Fruit fly (Drosophila melanogaster) whole organism, embryonic: ENCODE results near the gene CG6431.

Experiments
- Atf6 ChIP-seq: fragments of 200-800 bp; sonication (Bioruptor generic); IDR thresholded peaks from 2 replicates; pipeline ENCODE4 v1.3.6; 2022; ENCODE audit warnings: missing biosample characterization, missing genetic modification characterization
- Bdp1 ChIP-seq: fragments of 200-800 bp; sonication (Bioruptor generic); optimal IDR thresholded peaks from 3 replicates; lab custom pipeline; 2016; ENCODE audit warnings: missing biosample characterization, missing genetic modification characterization
- BtbVII ChIP-seq: fragments of 200-800 bp; sonication (Bioruptor generic); optimal IDR thresholded peaks from 3 replicates; lab custom pipeline; 2017; ENCODE audit warnings: missing biosample characterization, mild to moderate bottlenecking, missing genetic modification characterization
- Bteb2 ChIP-seq: fragments of 200-800 bp; sonication (Bioruptor generic); optimal IDR thresholded peaks from 2 replicates; lab custom pipeline; 2016; ENCODE audit warnings: missing biosample characterization, missing genetic modification characterization
- CG10147 ChIP-seq: fragments of 200-800 bp; sonication (Bioruptor generic); optimal IDR thresholded peaks from 2 replicates; lab custom pipeline; 2019; ENCODE audit warnings: missing biosample characterization, mild to moderate bottlenecking, missing genetic modification characterization, moderate library complexity
- CG10462 ChIP-seq: fragments of 200-800 bp; sonication (Bioruptor generic); optimal IDR thresholded peaks from 2 replicates; lab custom pipeline; 2016; ENCODE audit warnings: missing biosample characterization, missing genetic modification characterization
- CG14050 ChIP-seq: fragments of 200-800 bp; sonication (Bioruptor generic); IDR thresholded peaks from 3 replicates; pipeline ENCODE4 v1.3.6; 2022; ENCODE audit warnings: missing biosample characterization, missing genetic modification characterization
- CG14710 ChIP-seq: fragments of 200-800 bp; sonication (Bioruptor generic); optimal IDR thresholded peaks from 3 replicates; lab custom pipeline; 2019; ENCODE audit warnings: missing biosample characterization, mild to moderate bottlenecking, missing genetic modification characterization, moderate library complexity
- CG15269 ChIP-seq: fragments of 200-800 bp; sonication (Bioruptor generic); optimal IDR thresholded peaks from 2 replicates; lab custom pipeline; 2018; ENCODE audit warnings: missing biosample characterization, mild to moderate bottlenecking, missing genetic modification characterization, moderate library complexity
- CG16863 ChIP-seq: fragments of 200-800 bp; sonication (Bioruptor generic); optimal IDR thresholded peaks from 3 replicates; lab custom pipeline; 2016; ENCODE audit warnings: missing biosample characterization, missing genetic modification characterization
- CG1792 ChIP-seq: fragments of 200-800 bp; sonication (Bioruptor generic); optimal IDR thresholded peaks from 2 replicates; lab custom pipeline; 2016; ENCODE audit warnings: missing biosample characterization, missing genetic modification characterization
- CG32532 ChIP-seq: fragments of 200-800 bp; sonication (Bioruptor generic); IDR thresholded peaks from 2 replicates; pipeline ENCODE4 v1.3.6; 2022; ENCODE audit warnings: missing biosample characterization, missing genetic modification characterization
- CG3281 ChIP-seq: fragments of 200-800 bp; sonication (Bioruptor generic); optimal IDR thresholded peaks from 3 replicates; lab custom pipeline; 2017; ENCODE audit warnings: missing biosample characterization, mild to moderate bottlenecking, missing genetic modification characterization
- CG34422 ChIP-seq: fragments of 200-800 bp; sonication (Bioruptor generic); IDR thresholded peaks from 3 replicates; pipeline ENCODE4 v1.3.6; 2022; ENCODE audit warnings: missing biosample characterization, missing genetic modification characterization
- Camta ChIP-seq: fragments of 200-800 bp; sonication (Bioruptor generic); optimal IDR thresholded peaks from 2 replicates; lab custom pipeline; 2016; ENCODE audit warnings: missing biosample characterization, missing genetic modification characterization
- Doc2 ChIP-seq: fragments of 200-800 bp; sonication (Bioruptor generic); IDR thresholded peaks from 2 replicates; pipeline ENCODE4 v1.3.6; 2022; ENCODE audit warnings: missing biosample characterization, missing genetic modification characterization
- Fer3 ChIP-seq: fragments of 200-800 bp; sonication (Bioruptor generic); optimal IDR thresholded peaks from 2 replicates; lab custom pipeline; 2018; ENCODE audit warnings: missing biosample characterization, mild to moderate bottlenecking, missing genetic modification characterization, moderate library complexity
- HmgD ChIP-seq: fragments of 200-800 bp; sonication (Bioruptor generic); optimal IDR thresholded peaks from 3 replicates; lab custom pipeline; 2016; ENCODE audit warnings: missing biosample characterization, missing genetic modification characterization
- Hr51 ChIP-seq, 2 experiments: fragments of 200-800 bp; sonication (Bioruptor generic); optimal IDR thresholded peaks; 2 replicates in 1 of 2; 3 replicates in 1 of 2; lab custom pipeline; 2016 to 2018; ENCODE audit warnings: missing biosample characterization in 2 of 2, missing genetic modification characterization in 2 of 2, mild to moderate bottlenecking in 1 of 2, moderate library complexity in 1 of 2
- Lim3 ChIP-seq: fragments of 200-800 bp; sonication (Bioruptor generic); IDR thresholded peaks from 2 replicates; pipeline ENCODE4 v1.3.6; 2022; ENCODE audit warnings: missing biosample characterization, missing genetic modification characterization
- MTF-1 ChIP-seq: fragments of 200-800 bp; sonication (Bioruptor generic); optimal IDR thresholded peaks from 2 replicates; lab custom pipeline; 2018; ENCODE audit warnings: missing biosample characterization, mild to moderate bottlenecking, missing genetic modification characterization, borderline replicate concordance
- Med ChIP-seq: fragments of 200-800 bp; sonication (Bioruptor generic); peaks from one replicate; lab custom pipeline; 2016; ENCODE audit warnings: missing biosample characterization, missing genetic modification characterization, mild to moderate bottlenecking, inconsistent platforms, moderate library complexity
- Meics ChIP-seq: fragments of 200-800 bp; sonication (Bioruptor generic); optimal IDR thresholded peaks from 2 replicates; lab custom pipeline; 2017; ENCODE audit warnings: missing biosample characterization, mild to moderate bottlenecking, missing genetic modification characterization
- Nf-YA ChIP-seq: fragments of 200-800 bp; sonication (Bioruptor generic); IDR thresholded peaks from 2 replicates; pipeline ENCODE4 v1.3.6; 2022; ENCODE audit warnings: missing biosample characterization, missing genetic modification characterization
- PHDP ChIP-seq: fragments of 200-800 bp; sonication (Bioruptor generic); optimal IDR thresholded peaks from 3 replicates; lab custom pipeline; 2018; ENCODE audit warnings: missing biosample characterization, mild to moderate bottlenecking, missing genetic modification characterization, moderate library complexity
- Sox102F ChIP-seq: fragments of 200-800 bp; sonication (Bioruptor generic); optimal IDR thresholded peaks from 2 replicates; lab custom pipeline; 2018; ENCODE audit warnings: missing biosample characterization, mild to moderate bottlenecking, missing genetic modification characterization, moderate library complexity
- aop ChIP-seq: fragments of 200-800 bp; sonication (Bioruptor generic); IDR thresholded peaks from 2 replicates; pipeline ENCODE4 v1.3.6; 2022; ENCODE audit warnings: missing biosample characterization, missing genetic modification characterization
- az2 ChIP-seq: fragments of 200-800 bp; sonication (Bioruptor generic); optimal IDR thresholded peaks from 3 replicates; lab custom pipeline; 2016; ENCODE audit warnings: missing biosample characterization, missing genetic modification characterization
- bcd ChIP-seq: fragments of 200-800 bp; sonication (Bioruptor generic); optimal IDR thresholded peaks from 2 replicates; lab custom pipeline; 2017; ENCODE audit warnings: missing biosample characterization, mild to moderate bottlenecking, missing genetic modification characterization
- disco-r ChIP-seq: fragments of 200-800 bp; sonication (Bioruptor generic); optimal IDR thresholded peaks from 2 replicates; lab custom pipeline; 2016; ENCODE audit warnings: missing biosample characterization, missing genetic modification characterization
- dm ChIP-seq: fragments of 200-800 bp; sonication (Bioruptor generic); optimal IDR thresholded peaks from 3 replicates; lab custom pipeline; 2016; ENCODE audit warnings: missing biosample characterization, missing genetic modification characterization
- dmrt99B ChIP-seq: fragments of 200-800 bp; sonication (Bioruptor generic); optimal IDR thresholded peaks from 2 replicates; lab custom pipeline; 2018; ENCODE audit warnings: missing biosample characterization, mild to moderate bottlenecking, missing genetic modification characterization, moderate library complexity
- dpn ChIP-seq, 2 experiments: fragments of 200-800 bp; sonication (Bioruptor generic); optimal IDR thresholded peaks; 3 replicates each; lab custom pipeline; 2016; ENCODE audit warnings: missing biosample characterization in 2 of 2, missing genetic modification characterization in 2 of 2
- eve ChIP-seq, 2 experiments: fragments of >200 bp; optimal IDR thresholded peaks; 2 replicates each; lab custom pipeline; 2017; ENCODE audit warnings: missing biosample characterization in 2 of 2, missing genetic modification characterization in 2 of 2
- fu2 ChIP-seq: fragments of 200-800 bp; sonication (Bioruptor generic); optimal IDR thresholded peaks from 2 replicates; lab custom pipeline; 2016; ENCODE audit warnings: missing biosample characterization, missing genetic modification characterization
- gem ChIP-seq: fragments of 200-800 bp; sonication (Bioruptor generic); optimal IDR thresholded peaks from 2 replicates; lab custom pipeline; 2019; ENCODE audit warnings: missing biosample characterization, mild to moderate bottlenecking, missing genetic modification characterization, moderate library complexity
- grau ChIP-seq: fragments of 200-800 bp; optimal IDR thresholded peaks from 3 replicates; lab custom pipeline; 2019; ENCODE audit warnings: missing biosample characterization, mild to moderate bottlenecking, missing genetic modification characterization, moderate library complexity
- hb ChIP-seq: fragments of 200-800 bp; sonication (Bioruptor generic); IDR thresholded peaks from 3 replicates; pipeline ENCODE4 v1.3.6; 2022; ENCODE audit warnings: missing biosample characterization, missing genetic modification characterization; ENCODE audit not compliant: partially characterized antibody
- insv ChIP-seq, 2 experiments: fragments of 200-800 bp; sonication (Bioruptor generic); optimal IDR thresholded peaks; 3 replicates each; lab custom pipeline; 2016 to 2018; ENCODE audit warnings: missing biosample characterization in 2 of 2, missing genetic modification characterization in 2 of 2
- oc ChIP-seq: fragments of 200-800 bp; sonication (Bioruptor generic); optimal IDR thresholded peaks from 2 replicates; lab custom pipeline; 2018; ENCODE audit warnings: missing biosample characterization, mild to moderate bottlenecking, missing genetic modification characterization, moderate library complexity
- psq ChIP-seq: fragments of 200-800 bp; sonication (Bioruptor generic); optimal IDR thresholded peaks from 2 replicates; lab custom pipeline; 2017; ENCODE audit warnings: missing biosample characterization, missing genetic modification characterization
- pum ChIP-seq: fragments of 200-800 bp; sonication (Bioruptor generic); optimal IDR thresholded peaks from 2 replicates; lab custom pipeline; 2016; ENCODE audit warnings: missing biosample characterization, missing genetic modification characterization
- ranshi ChIP-seq: fragments of 200-800 bp; sonication (Bioruptor generic); IDR thresholded peaks from 2 replicates; pipeline ENCODE4 v1.3.6; 2022; ENCODE audit warnings: missing biosample characterization, missing genetic modification characterization
- row ChIP-seq: fragments of 200-800 bp; sonication (Bioruptor generic); IDR thresholded peaks from 3 replicates; pipeline ENCODE4 v1.3.6; 2022; ENCODE audit warnings: missing biosample characterization, missing genetic modification characterization
- sens ChIP-seq: fragments of 200-800 bp; sonication (Bioruptor generic); peaks from one replicate; lab custom pipeline; 2016; ENCODE audit warnings: missing biosample characterization, missing genetic modification characterization
- sisA ChIP-seq: fragments of 200-800 bp; sonication (Bioruptor generic); IDR thresholded peaks from 2 replicates; pipeline ENCODE4 v1.3.6; 2022; ENCODE audit warnings: missing biosample characterization, missing genetic modification characterization
- slou ChIP-seq: fragments of 200-800 bp; sonication (Bioruptor generic); optimal IDR thresholded peaks from 3 replicates; lab custom pipeline; 2016; ENCODE audit warnings: missing biosample characterization, missing genetic modification characterization
- ssp ChIP-seq: fragments of 200-800 bp; sonication (Bioruptor generic); IDR thresholded peaks from 2 replicates; pipeline ENCODE4 v1.3.6; 2022; ENCODE audit warnings: missing biosample characterization, missing genetic modification characterization
- stc ChIP-seq: fragments of 200-800 bp; sonication (Bioruptor generic); IDR thresholded peaks from 2 replicates; pipeline ENCODE4 v1.3.6; 2022; ENCODE audit warnings: missing biosample characterization, missing genetic modification characterization
- trem ChIP-seq: fragments of 200-800 bp; optimal IDR thresholded peaks from 3 replicates; lab custom pipeline; 2019; ENCODE audit warnings: missing biosample characterization, mild to moderate bottlenecking, missing genetic modification characterization, moderate library complexity
- unc-4 ChIP-seq: fragments of 200-800 bp; sonication (Bioruptor generic); IDR thresholded peaks from 2 replicates; pipeline ENCODE4 v1.3.6; 2022; ENCODE audit warnings: missing biosample characterization, missing genetic modification characterization; ENCODE audit not compliant: partially characterized antibody
- unpg ChIP-seq: fragments of 200-800 bp; sonication (Bioruptor generic); optimal IDR thresholded peaks from 3 replicates; lab custom pipeline; 2018; ENCODE audit warnings: missing biosample characterization, mild to moderate bottlenecking, missing genetic modification characterization, moderate library complexity

Gene CG6431

DNA sequence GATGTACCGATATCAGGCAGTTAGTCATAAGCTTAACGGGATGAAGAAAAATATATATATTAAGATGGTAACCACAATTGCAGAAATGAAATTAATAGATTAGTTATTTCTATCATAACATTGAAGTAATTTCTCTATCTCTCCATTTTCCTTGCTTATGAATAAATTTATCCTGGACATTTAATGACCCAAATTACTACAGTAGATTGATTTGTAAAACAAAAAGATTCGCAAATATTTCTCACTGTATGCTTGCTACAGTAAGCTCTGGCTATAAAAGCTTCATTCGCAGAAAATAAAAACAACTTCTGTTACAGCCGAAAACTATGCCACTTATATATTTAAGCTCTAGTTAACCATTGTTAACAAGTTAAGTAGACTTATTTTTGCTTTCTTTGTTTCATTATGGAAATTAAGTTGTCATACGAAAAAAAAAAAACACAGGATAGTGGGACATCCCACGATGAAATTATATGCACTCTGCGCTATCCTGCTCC, 43.4 kb upstream of the CG6431 start, which contains the start of gene CG17105:
TSS of gene CG17105 (plus strand) at position 447 of the 497 bp plus-strand sequence.
- TF ChIP-seq az2 (GFP tag; lab: Kevin White, UChicago) (no peak), disco-r (GFP tag; lab: Kevin White, UChicago) (no peak), Doc2 (no peak), dmrt99B (tag; lab: Kevin White, UChicago) (peak; percentile 8), Bteb2 (GFP tag; lab: Kevin White, UChicago) (no peak), unpg (GFP tag; lab: Kevin White, UChicago) (peak; percentile 26), Hr51 (GFP tag; optimal IDR thresholded peaks at IDR 0.05; lab: Kevin White, UChicago) (peak in 1 of 2 experiments; percentile 56), CG14710 (no peak), CG3281 (GFP tag; lab: Kevin White, UChicago) (peak; percentile 3), fu2 (no peak), HmgD (GFP tag; lab: Kevin White, UChicago) (no peak), Nf-YA (no peak), CG34422 (GFP tag; lab: Robert Waterston, UW) (no peak), CG32532 (GFP tag; lab: Robert Waterston, UW) (peak; percentile 9; the same call in 1 of the 2 replicates), Camta (GFP tag; lab: Kevin White, UChicago) (no peak), oc (tag; lab: Kevin White, UChicago) (no peak), ranshi (GFP tag; lab: Robert Waterston, UW) (no peak), sens (GFP tag; lab: Kevin White, UChicago) (no peak), sisA (no peak), aop (no peak), grau (peak; percentile 80), insv (GFP tag; optimal IDR thresholded peaks at IDR 0.05; lab: Kevin White, UChicago) (no peak), Bdp1 (GFP tag; lab: Kevin White, UChicago) (no peak), CG10462 (no peak), Atf6 (GFP tag; lab: Robert Waterston, UW) (no peak), Lim3 (GFP tag; lab: Robert Waterston, UW) (no peak), Med (peak; percentile 57), psq (GFP tag; lab: Kevin White, UChicago) (no peak), dm (GFP tag; lab: Kevin White, UChicago) (no peak), ssp (GFP tag; lab: Robert Waterston, UW) (no peak), slou (GFP tag; lab: Kevin White, UChicago) (no peak), stc (GFP tag; lab: Robert Waterston, UW) (no peak), CG1792 (GFP tag; lab: Kevin White, UChicago) (no peak), pum (GFP tag; lab: Kevin White, UChicago) (no peak), gem (tag; lab: Kevin White, UChicago) (peak; percentile 39), bcd (GFP tag; lab: Kevin White, UChicago) (peak; percentile 3), CG16863 (GFP tag; lab: Kevin White, UChicago) (no peak), Fer3 (peak; percentile 6), MTF-1 (GFP tag; lab: Kevin White, UChicago) (no peak), row (GFP tag; lab: Robert Waterston, UW) (0 out of 3 replicates have a peak, but pooled peaks have one; percentile 19), PHDP (tag; lab: Kevin White, UChicago) (peak; percentile 15), BtbVII (GFP tag; lab: Kevin White, UChicago) (no peak), CG14050 (GFP tag; lab: Robert Waterston, UW) (no peak), hb (no peak), unc-4 (GFP tag; lab: Robert Waterston, UW) (no peak), CG10147 (GFP tag; lab: Kevin White, UChicago) (no peak), CG15269 (peak; percentile 14), Sox102F (peak; percentile 24), Meics (GFP tag; lab: Kevin White, UChicago) (peak; percentile 14), dpn (GFP tag; optimal IDR thresholded peaks at IDR 0.05; lab: Kevin White, UChicago) (no peak), eve (GFP tag; optimal IDR thresholded peaks at IDR 0.05; lab: Kevin White, UChicago) (no peak), trem (tag; lab: Kevin White, UChicago) (no peak)
